Worm (Caenorhabditis elegans) whole organism, midembryonic: ENCODE measurements around the gene ule-3.

ENCODE experiments used
- T22C8.4 ChIP-seq: fragments of 200-800 bp; sonication (Bioruptor generic); IDR thresholded peaks from 2 replicates; pipeline ENCODE4 v1.3.6; 2022; ENCODE audit warnings: missing genetic modification characterization, missing compliant biosample characterization
- cog-1 ChIP-seq: sonication (generic microtip); optimal IDR thresholded peaks from 2 replicates; lab custom pipeline; 2016; ENCODE audit warnings: missing genetic modification characterization, missing compliant biosample characterization
- flt-1 ChIP-seq: fragments of 200-800 bp; sonication (Bioruptor generic); IDR thresholded peaks from 2 replicates; pipeline ENCODE4 v1.3.6; 2022; ENCODE audit warnings: missing genetic modification characterization, missing compliant biosample characterization
- klf-2 ChIP-seq: fragments of 200-800 bp; sonication (Bioruptor generic); conservative IDR thresholded peaks from 2 replicates; pipeline ENCODE4 v1.3.6; 2022; ENCODE audit warnings: missing genetic modification reagents, missing genetic modification characterization, missing compliant biosample characterization
- med-1 ChIP-seq: sonication (generic microtip); optimal IDR thresholded peaks from 2 replicates; lab custom pipeline; 2017; ENCODE audit warnings: missing genetic modification characterization, mild to moderate bottlenecking, missing compliant biosample characterization, antibody characterized with exemption, missing genetic modification reagents; ENCODE audit not compliant: insufficient read depth
- ref-1 ChIP-seq: fragments of 200-800 bp; sonication (Bioruptor generic); conservative IDR thresholded peaks from 2 replicates; pipeline ENCODE4 v1.3.6; 2022; ENCODE audit warnings: missing genetic modification reagents, missing genetic modification characterization, missing compliant biosample characterization
- tab-1 ChIP-seq: fragments of 200-800 bp; sonication (Bioruptor generic); IDR thresholded peaks from 2 replicates; pipeline ENCODE4 v1.3.6; 2022; ENCODE audit warnings: missing genetic modification characterization, missing compliant biosample characterization
- ztf-23 ChIP-seq: fragments of 200-800 bp; sonication (Bioruptor generic); IDR thresholded peaks from 2 replicates; pipeline ENCODE4 v1.3.6; 2022; ENCODE audit warnings: missing genetic modification reagents, missing genetic modification characterization, missing compliant biosample characterization
- ztf-29 ChIP-seq: fragments of 200-800 bp; sonication (Bioruptor generic); IDR thresholded peaks from 2 replicates; pipeline ENCODE4 v1.3.6; 2022; ENCODE audit warnings: missing genetic modification reagents, missing genetic modification characterization, missing compliant biosample characterization

The ule-3 gene

ce11 chrV:10811763-10812162 is 18.2 kb downstream of the ule-3 start, which contains the start of gene C29A12.22:
TSS of gene C29A12.22 (plus strand) at chrV:10812063.
- no peak for TF ChIP-seq klf-2 (GFP tag; lab: Robert Waterston, UW)
- no peak for TF ChIP-seq T22C8.4 (GFP tag; lab: Robert Waterston, UW)
- no peak for TF ChIP-seq ref-1 (GFP tag; lab: Robert Waterston, UW)
- no peak for TF ChIP-seq med-1 (GFP tag; lab: Kevin White, UChicago)
- no peak for TF ChIP-seq tab-1 (GFP tag; lab: Robert Waterston, UW)
- no peak for TF ChIP-seq flt-1 (GFP tag; lab: Robert Waterston, UW)
- TF ChIP-seq ztf-23, result no peak
- TF ChIP-seq ztf-29 (GFP tag; lab: Robert Waterston, UW), result no peak
- TF ChIP-seq cog-1 (tag; lab: Kevin White, UChicago), result no peak

ce11 chrV:10813425-10814156 is 20.0 kb downstream of the ule-3 start, which contains the start of the genes C29A12.1 and lig-1:
TSS of gene C29A12.1 (minus strand) at chrV:10813487.
TSS of gene lig-1 (plus strand) at chrV:10814106.
- TF ChIP-seq cog-1 (tag; lab: Kevin White, UChicago) (no peak), ztf-29 (GFP tag; lab: Robert Waterston, UW) (no peak), ztf-23 (no peak), T22C8.4 (GFP tag; lab: Robert Waterston, UW) (no peak), flt-1 (GFP tag; lab: Robert Waterston, UW) (no peak), tab-1 (GFP tag; lab: Robert Waterston, UW) (no peak), ref-1 (GFP tag; lab: Robert Waterston, UW) (no peak), klf-2 (GFP tag; lab: Robert Waterston, UW) (no peak), med-1 (GFP tag; lab: Kevin White, UChicago) (no peak)

- TF ChIP-seq flt-1 (GFP tag; lab: Robert Waterston, UW), result no peak
- TF ChIP-seq cog-1 (tag; lab: Kevin White, UChicago), result no peak
- TF ChIP-seq ref-1 (GFP tag; lab: Robert Waterston, UW), result no peak
- TF ChIP-seq ztf-23, result no peak
- TF ChIP-seq tab-1 (GFP tag; lab: Robert Waterston, UW), result no peak
- no peak for TF ChIP-seq klf-2 (GFP tag; lab: Robert Waterston, UW)
- no peak for TF ChIP-seq ztf-29 (GFP tag; lab: Robert Waterston, UW)
- TF ChIP-seq med-1 (GFP tag; lab: Kevin White, UChicago), result no peak
- TF ChIP-seq T22C8.4 (GFP tag; lab: Robert Waterston, UW), result no peak
These were observed 20.7 kb downstream of the ule-3 start for ce11 chrV:10814333-10814732.

ce11 chrV:10816831-10817230 is 23.2 kb downstream of the ule-3 start:
- TF ChIP-seq flt-1 (GFP tag; lab: Robert Waterston, UW) (no peak), tab-1 (GFP tag; lab: Robert Waterston, UW) (no peak), klf-2 (GFP tag; lab: Robert Waterston, UW) (no peak), ref-1 (GFP tag; lab: Robert Waterston, UW) (no peak), T22C8.4 (GFP tag; lab: Robert Waterston, UW) (no peak), ztf-29 (GFP tag; lab: Robert Waterston, UW) (no peak), cog-1 (tag; lab: Kevin White, UChicago) (no peak), ztf-23 (no peak), med-1 (GFP tag; lab: Kevin White, UChicago) (no peak)

- TF ChIP-seq tab-1 (GFP tag; lab: Robert Waterston, UW), result no peak
- TF ChIP-seq klf-2 (GFP tag; lab: Robert Waterston, UW), result no peak
- TF ChIP-seq T22C8.4 (GFP tag; lab: Robert Waterston, UW), result no peak
- TF ChIP-seq med-1 (GFP tag; lab: Kevin White, UChicago), result no peak
- no peak for TF ChIP-seq flt-1 (GFP tag; lab: Robert Waterston, UW)
- TF ChIP-seq ztf-23, result no peak
- TF ChIP-seq ztf-29 (GFP tag; lab: Robert Waterston, UW), result no peak
- no peak for TF ChIP-seq ref-1 (GFP tag; lab: Robert Waterston, UW)
- TF ChIP-seq cog-1 (tag; lab: Kevin White, UChicago), result no peak
These were observed 24.9 kb downstream of the ule-3 start for ce11 chrV:10818498-10818897.

- TF ChIP-seq ztf-29 (GFP tag; lab: Robert Waterston, UW) (no peak), tab-1 (GFP tag; lab: Robert Waterston, UW) (no peak), cog-1 (tag; lab: Kevin White, UChicago) (no peak), flt-1 (GFP tag; lab: Robert Waterston, UW) (no peak), T22C8.4 (GFP tag; lab: Robert Waterston, UW) (no peak), med-1 (GFP tag; lab: Kevin White, UChicago) (no peak), klf-2 (GFP tag; lab: Robert Waterston, UW) (no peak), ztf-23 (no peak), ref-1 (GFP tag; lab: Robert Waterston, UW) (no peak)
These were observed 31.1 kb downstream of the ule-3 start, which contains the start of gene nrx-1 for ce11 chrV:10824711-10825110. TSS of gene nrx-1 (plus strand) at chrV:10825011.

ce11 chrV:10832862-10833261 is 39.3 kb downstream of the ule-3 start:
- no peak for TF ChIP-seq ref-1 (GFP tag; lab: Robert Waterston, UW)
- no peak for TF ChIP-seq flt-1 (GFP tag; lab: Robert Waterston, UW)
- no peak for TF ChIP-seq cog-1 (tag; lab: Kevin White, UChicago)
- TF ChIP-seq ztf-23, result no peak
- TF ChIP-seq ztf-29 (GFP tag; lab: Robert Waterston, UW), result no peak
- no peak for TF ChIP-seq klf-2 (GFP tag; lab: Robert Waterston, UW)
- TF ChIP-seq T22C8.4 (GFP tag; lab: Robert Waterston, UW), result no peak
- no peak for TF ChIP-seq med-1 (GFP tag; lab: Kevin White, UChicago)

ce11 chrV:10834682-10835219 is 41.2 kb downstream of the ule-3 start:
- no peak for TF ChIP-seq ztf-29 (GFP tag; lab: Robert Waterston, UW)
- no peak for TF ChIP-seq T22C8.4 (GFP tag; lab: Robert Waterston, UW)
- no peak for TF ChIP-seq cog-1 (tag; lab: Kevin White, UChicago)
- TF ChIP-seq med-1 (GFP tag; lab: Kevin White, UChicago), result no peak
- TF ChIP-seq tab-1 (GFP tag; lab: Robert Waterston, UW), result no peak
- TF ChIP-seq ref-1 (GFP tag; lab: Robert Waterston, UW), result no peak
- TF ChIP-seq klf-2 (GFP tag; lab: Robert Waterston, UW), result no peak
- TF ChIP-seq flt-1 (GFP tag; lab: Robert Waterston, UW), result no peak
- no peak for TF ChIP-seq ztf-23
